Worm (Caenorhabditis elegans) whole organism, L4 larva: ENCODE results near the gene gpr-1.
A peak's percentile ranks its signal among the peaks of the same experiment; 100 is the strongest.

Experiments
- F10B5.3 ChIP-seq: sonication (generic microtip); optimal IDR thresholded peaks from 2 replicates; lab custom pipeline; 2016; ENCODE audit warnings: mild to moderate bottlenecking, missing genetic modification characterization, missing compliant biosample characterization
- F37D6.2 ChIP-seq: sonication (generic microtip); optimal IDR thresholded peaks from 2 replicates; lab custom pipeline; 2016; ENCODE audit warnings: mild to moderate bottlenecking, missing genetic modification characterization, missing compliant biosample characterization
- ZK546.5 ChIP-seq, 2 experiments: sonication (generic microtip); optimal IDR thresholded peaks; 2 replicates each; lab custom pipeline; 2017; ENCODE audit warnings: missing biosample characterization in 2 of 2, missing genetic modification characterization in 2 of 2
- ama-1 ChIP-seq: fragments of 150-350 bp; optimal IDR thresholded peaks from 2 replicates; lab custom pipeline; 2014; ENCODE audit warnings: inconsistent platforms, mixed read lengths
- ceh-82 ChIP-seq: sonication (generic microtip); optimal IDR thresholded peaks from 2 replicates; lab custom pipeline; 2017; ENCODE audit warnings: missing biosample characterization, missing genetic modification characterization
- ces-1 ChIP-seq: fragments of 150-350 bp; sonication (generic microtip); optimal IDR thresholded peaks from 4 replicates; lab custom pipeline; 2014; ENCODE audit warnings: missing biosample characterization, missing genetic modification reagents, missing genetic modification characterization
- duxl-1 ChIP-seq: sonication (generic microtip); optimal IDR thresholded peaks from 2 replicates; lab custom pipeline; 2016; ENCODE audit warnings: mild to moderate bottlenecking, missing genetic modification characterization, moderate library complexity, missing compliant biosample characterization; ENCODE audit not compliant: poor library complexity
- egl-27 ChIP-seq: sonication (generic microtip); optimal IDR thresholded peaks from 3 replicates; lab custom pipeline; 2017; ENCODE audit warnings: missing biosample characterization, missing genetic modification reagents, missing genetic modification characterization
- nhr-11 ChIP-seq: fragments of 150-350 bp; optimal IDR thresholded peaks from 2 replicates; lab custom pipeline; 2014; ENCODE audit warnings: missing biosample characterization, missing genetic modification characterization
- nhr-237 ChIP-seq: sonication (generic microtip); optimal IDR thresholded peaks from 2 replicates; lab custom pipeline; 2017; ENCODE audit warnings: missing biosample characterization, missing genetic modification characterization
- nhr-48 ChIP-seq: sonication (generic microtip); optimal IDR thresholded peaks from 2 replicates; lab custom pipeline; 2016; ENCODE audit warnings: mild to moderate bottlenecking, missing genetic modification characterization, missing compliant biosample characterization
- nhr-76 ChIP-seq: fragments of 150-350 bp; optimal IDR thresholded peaks from 2 replicates; lab custom pipeline; 2014; ENCODE audit warnings: missing biosample characterization, missing genetic modification characterization
- tag-97 ChIP-seq: fragments of 200-800 bp; sonication (Bioruptor generic); IDR thresholded peaks from 2 replicates; pipeline ENCODE4 v1.3.6; 2022; ENCODE audit warnings: missing genetic modification characterization, missing compliant biosample characterization
- unc-62 ChIP-seq, 3 experiments: fragments of 150-350 bp in 1 of 3; sonication (generic microtip); optimal IDR thresholded peaks in 2 of 3; peaks in 1 of 3; 1 replicate in 1 of 3; 2 replicates in 2 of 3; lab custom pipeline; 2014 to 2017; ENCODE audit warnings: missing biosample characterization in 3 of 3, missing genetic modification characterization in 3 of 3, missing genetic modification reagents in 3 of 3, missing genotype in 1 of 3

- TF ChIP-seq nhr-76 (tag; lab: Kevin White, UChicago) = no peak
- no peak for TF ChIP-seq nhr-11
- TF ChIP-seq egl-27 = no peak
- no peak for TF ChIP-seq duxl-1 (tag; lab: Kevin White, UChicago)
- no peak for TF ChIP-seq ama-1 (lab: Kevin White, UChicago)
- no peak for TF ChIP-seq ceh-82 (tag; lab: Kevin White, UChicago)
- TF ChIP-seq F10B5.3 = no peak
- TF ChIP-seq F37D6.2 (tag; lab: Kevin White, UChicago) = no peak
- no peak for TF ChIP-seq tag-97 (GFP tag; lab: Robert Waterston, UW)
- TF ChIP-seq ZK546.5 (tag; optimal IDR thresholded peaks at IDR 0.05; lab: Kevin White, UChicago) = no peak
- TF ChIP-seq nhr-48 (tag; lab: Kevin White, UChicago) = no peak
- no peak for TF ChIP-seq nhr-237 (tag; lab: Kevin White, UChicago)
- peak in 1 of 2 experiments; percentile 94 for TF ChIP-seq unc-62 (GFP tag; optimal IDR thresholded peaks at IDR 0.05 in 1 of 2; lab: Kevin White, UChicago)
- no peak for TF ChIP-seq unc-62 (tag; optimal IDR thresholded peaks at IDR 0.05; lab: Kevin White, UChicago)
- TF ChIP-seq ces-1 = no peak
Observed at ce11 chrIII:8589195-8589594, 39.5 kb upstream of the gpr-1 start, which contains the start of gene fip-3.
